Worm (Caenorhabditis elegans): ENCODE data around the gene C35A5.5.

- TF ChIP-seq hmbx-1 (tag; optimal IDR thresholded peaks at IDR 0.05) = no peak
- TF ChIP-seq pes-1 (GFP tag; IDR thresholded peaks at IDR 0.05) = no peak
- TF ChIP-seq ama-1 (optimal IDR thresholded peaks at IDR 0.05) = no peak
- TF ChIP-seq flt-1 (GFP tag; IDR thresholded peaks at IDR 0.05) = no peak
- no peak for TF ChIP-seq sea-1 (GFP tag; conservative IDR thresholded peaks at IDR 0.05)
- TF ChIP-seq tbx-11 (GFP tag; IDR thresholded peaks at IDR 0.05) = no peak
- TF ChIP-seq B0310.2 (tag; optimal IDR thresholded peaks at IDR 0.05) = no peak
- TF ChIP-seq hnd-1 (tag; optimal IDR thresholded peaks at IDR 0.05) = no peak
- TF ChIP-seq ets-7 (tag; optimal IDR thresholded peaks at IDR 0.05) = no peak
- no peak for TF ChIP-seq tra-4 (tag; optimal IDR thresholded peaks at IDR 0.05)
- no peak for TF ChIP-seq scrt-1 (GFP tag; IDR thresholded peaks at IDR 0.05)
- no peak for TF ChIP-seq ceh-36 (tag; optimal IDR thresholded peaks at IDR 0.05)
- TF ChIP-seq ceh-13 (GFP tag; optimal IDR thresholded peaks at IDR 0.05) = no peak
Measured at ce11 chrV:10556362-10556761, 50.7 kb downstream of the C35A5.5 start.

All from whole organism, early embryonic.